Worm (Caenorhabditis elegans) whole organism, dauer: ENCODE results near the gene srw-94.

ENCODE experiments used
- unc-62 ChIP-seq: sonication (generic microtip); optimal IDR thresholded peaks from 2 replicates; lab custom pipeline; 2017; ENCODE audit warnings: missing biosample characterization, missing genetic modification reagents, missing genetic modification characterization

The srw-94 gene

ce11 chrIV:4814185-4814584 is at the start of gene srw-94:
TSS of gene srw-94 (plus strand) at chrIV:4814485.
- no peak for TF ChIP-seq unc-62 (GFP tag; lab: Kevin White, UChicago)

ce11 chrIV:4771792-4772191 is 42.5 kb upstream of the srw-94 start, which contains the start of gene R11E3.2:
TSS of gene R11E3.2 (plus strand) at chrIV:4772092.
- no peak for TF ChIP-seq unc-62 (GFP tag; lab: Kevin White, UChicago)

- no peak for TF ChIP-seq unc-62 (GFP tag; lab: Kevin White, UChicago)
These were observed 38.3 kb upstream of the srw-94 start, which contains the start of gene R11E3.19 for ce11 chrIV:4776001-4776400. TSS of gene R11E3.19 (minus strand) at chrIV:4776101.

- no peak for TF ChIP-seq unc-62 (GFP tag; lab: Kevin White, UChicago)
These were observed 37.8 kb upstream of the srw-94 start for ce11 chrIV:4776501-4776900.

- TF ChIP-seq unc-62 (GFP tag; lab: Kevin White, UChicago) = no peak
These were observed 34.2 kb upstream of the srw-94 start, which contains the start of gene set-15 for ce11 chrIV:4780129-4780528. TSS of gene set-15 (minus strand) at chrIV:4780229.

- no peak for TF ChIP-seq unc-62 (GFP tag; lab: Kevin White, UChicago)
These were observed 33.2 kb upstream of the srw-94 start for ce11 chrIV:4781123-4781522.

- no peak for TF ChIP-seq unc-62 (GFP tag; lab: Kevin White, UChicago)
These were observed 26.0 kb upstream of the srw-94 start, which contains the start of gene nhr-104 for ce11 chrIV:4788332-4788731. TSS of gene nhr-104 (minus strand) at chrIV:4788692.

ce11 chrIV:4789445-4789844 is 24.8 kb upstream of the srw-94 start, which contains the start of gene R11E3.1:
TSS of gene R11E3.1 (plus strand) at chrIV:4789745.
- TF ChIP-seq unc-62 (GFP tag; lab: Kevin White, UChicago) = no peak

- TF ChIP-seq unc-62 (GFP tag; lab: Kevin White, UChicago) = no peak
These were observed 19.2 kb upstream of the srw-94 start for ce11 chrIV:4795111-4795510.

- TF ChIP-seq unc-62 (GFP tag; lab: Kevin White, UChicago) = no peak
These were observed 15.2 kb upstream of the srw-94 start, which contains the start of gene eor-1 for ce11 chrIV:4799114-4799513. TSS of gene eor-1 (minus strand) at chrIV:4799178.

ce11 chrIV:4802494-4802893 is 11.8 kb upstream of the srw-94 start, which contains the start of gene dpf-7:
TSS of gene dpf-7 (minus strand) at chrIV:4802594.
- no peak for TF ChIP-seq unc-62 (GFP tag; lab: Kevin White, UChicago)

ce11 chrIV:4806486-4806885 is 7.8 kb upstream of the srw-94 start, which contains the start of gene dpf-5:
TSS of gene dpf-5 (minus strand) at chrIV:4806586.
- TF ChIP-seq unc-62 (GFP tag; lab: Kevin White, UChicago) = no peak

ce11 chrIV:4807219-4807618 is 7.1 kb upstream of the srw-94 start, which contains the start of gene H06H21.11:
TSS of gene H06H21.11 (minus strand) at chrIV:4807319.
- no peak for TF ChIP-seq unc-62 (GFP tag; lab: Kevin White, UChicago)

ce11 chrIV:4809397-4809796 is 4.9 kb upstream of the srw-94 start, which contains the start of gene ubxn-6:
TSS of gene ubxn-6 (minus strand) at chrIV:4809497.
- no peak for TF ChIP-seq unc-62 (GFP tag; lab: Kevin White, UChicago)

- no peak for TF ChIP-seq unc-62 (GFP tag; lab: Kevin White, UChicago)
These were observed 4.5 kb upstream of the srw-94 start, which contains the start of gene H06H21.37 for ce11 chrIV:4809813-4810212. TSS of gene H06H21.37 (minus strand) at chrIV:4809974.

- TF ChIP-seq unc-62 (GFP tag; lab: Kevin White, UChicago) = no peak
These were observed 3.8 kb upstream of the srw-94 start, which contains the start of gene eif-1.A for ce11 chrIV:4810377-4810984. TSS of gene eif-1.A (plus strand) at chrIV:4810934.

- no peak for TF ChIP-seq unc-62 (GFP tag; lab: Kevin White, UChicago)
These were observed 2.4 kb upstream of the srw-94 start, which contains the start of gene srw-95 for ce11 chrIV:4811863-4812262. TSS of gene srw-95 (plus strand) at chrIV:4812075.
